Worm (Caenorhabditis elegans) whole organism, L1 larva: Measurements from ENCODE around the gene lgg-2.

Experiments
- C16A3.4 ChIP-seq: fragments of 150-350 bp; optimal IDR thresholded peaks from 2 replicates; lab custom pipeline; 2014; ENCODE audit warnings: missing biosample characterization, missing genetic modification characterization
- C34B4.2 ChIP-seq: sonication (generic microtip); optimal IDR thresholded peaks from 2 replicates; lab custom pipeline; 2017; ENCODE audit warnings: mild to moderate bottlenecking, missing genetic modification characterization, missing compliant biosample characterization
- Y116A8C.19 ChIP-seq: sonication (generic microtip); optimal IDR thresholded peaks from 2 replicates; lab custom pipeline; 2016; ENCODE audit warnings: missing compliant biosample characterization, missing genetic modification characterization, borderline replicate concordance
- aha-1 ChIP-seq: fragments of 150-350 bp; optimal IDR thresholded peaks from 2 replicates; lab custom pipeline; 2014; ENCODE audit warnings: missing biosample characterization, missing genetic modification characterization
- alr-1 ChIP-seq: fragments of 200-800 bp; sonication (Bioruptor generic); optimal IDR thresholded peaks from 2 replicates; lab custom pipeline; 2018; ENCODE audit warnings: borderline replicate concordance, mild to moderate bottlenecking, missing genetic modification characterization, missing compliant biosample characterization
- aly-2 ChIP-seq: fragments of 150-350 bp; optimal IDR thresholded peaks from 2 replicates; lab custom pipeline; 2014; ENCODE audit warnings: missing biosample characterization, missing genetic modification characterization
- blmp-1 ChIP-seq: fragments of 150-350 bp; optimal IDR thresholded peaks from 2 replicates; lab custom pipeline; 2014; ENCODE audit warnings: missing biosample characterization, missing genetic modification characterization
- ceh-63 ChIP-seq: fragments of 200-800 bp; sonication (Bioruptor generic); optimal IDR thresholded peaks from 2 replicates; lab custom pipeline; 2018; ENCODE audit warnings: mild to moderate bottlenecking, missing genetic modification characterization, missing compliant biosample characterization
- ceh-82 ChIP-seq, 3 experiments: fragments of 150-350 bp in 1 of 3; sonication (generic microtip) in 2 of 3; optimal IDR thresholded peaks; 2 replicates each; lab custom pipeline; 2014 to 2017; ENCODE audit warnings: missing biosample characterization in 3 of 3, missing genetic modification characterization in 3 of 3
- ceh-90 ChIP-seq: sonication (generic microtip); optimal IDR thresholded peaks from 2 replicates; lab custom pipeline; 2016; ENCODE audit warnings: missing genetic modification characterization, missing compliant biosample characterization
- ces-1 ChIP-seq: fragments of 150-350 bp; optimal IDR thresholded peaks from 2 replicates; lab custom pipeline; 2014; ENCODE audit warnings: missing biosample characterization, missing genetic modification reagents, missing genetic modification characterization
- dpl-1 ChIP-seq, 3 experiments: fragments of 150-350 bp in 2 of 3; sonication (generic microtip) in 1 of 3; optimal IDR thresholded peaks; 2 replicates each; lab custom pipeline; 2014 to 2017; ENCODE audit warnings: missing biosample characterization in 3 of 3, missing genetic modification characterization in 3 of 3, missing genetic modification reagents in 3 of 3
- efl-1 ChIP-seq, 4 experiments: fragments of 150-350 bp; optimal IDR thresholded peaks in 3 of 4; peaks in 1 of 4; 1 replicate in 1 of 4; 2 replicates in 3 of 4; lab custom pipeline; 2014; ENCODE audit warnings: missing biosample characterization in 2 of 4, missing genetic modification characterization in 2 of 4, missing genetic modification reagents in 2 of 4
- efl-3 ChIP-seq: fragments of 200-800 bp; sonication (Bioruptor generic); optimal IDR thresholded peaks from 2 replicates; lab custom pipeline; 2018; ENCODE audit warnings: mild to moderate bottlenecking, missing genetic modification characterization, missing compliant biosample characterization
- egl-27 ChIP-seq, 2 experiments: fragments of 150-350 bp in 1 of 2; sonication (generic microtip); optimal IDR thresholded peaks; 3 replicates each; lab custom pipeline; 2017 to 2018; ENCODE audit warnings: missing biosample characterization in 2 of 2, missing genetic modification characterization in 2 of 2, missing genetic modification reagents in 2 of 2
- elt-2 ChIP-seq: sonication (generic microtip); optimal IDR thresholded peaks from 2 replicates; lab custom pipeline; 2016; ENCODE audit warnings: missing genetic modification characterization, mild to moderate bottlenecking, inconsistent platforms, missing compliant biosample characterization, missing genetic modification reagents
- elt-3 ChIP-seq, 6 experiments: fragments of 150-350 bp in 1 of 6; sonication (generic microtip); optimal IDR thresholded peaks; 2 replicates each; lab custom pipeline; 2017 to 2018; ENCODE audit warnings: missing biosample characterization in 6 of 6, missing genetic modification characterization in 6 of 6, inconsistent platforms in 1 of 6
- ets-5 ChIP-seq: fragments of 200-800 bp; sonication (Bioruptor generic); IDR thresholded peaks from 2 replicates; pipeline ENCODE4 v1.3.6; 2022; ENCODE audit warnings: missing genetic modification characterization, missing compliant biosample characterization
- fkh-10 ChIP-seq: sonication (generic microtip); optimal IDR thresholded peaks from 2 replicates; lab custom pipeline; 2017; ENCODE audit warnings: missing biosample characterization, missing genetic modification reagents, missing genetic modification characterization
- fkh-4 ChIP-seq: sonication (generic microtip); optimal IDR thresholded peaks from 2 replicates; lab custom pipeline; 2016; ENCODE audit warnings: missing compliant biosample characterization, missing genetic modification characterization, borderline replicate concordance
- grh-1 ChIP-seq: fragments of 200-800 bp; sonication (Bioruptor generic); IDR thresholded peaks from 2 replicates; pipeline ENCODE4 v1.3.6; 2022; ENCODE audit warnings: missing genetic modification reagents, missing genetic modification characterization, missing compliant biosample characterization
- isw-1 ChIP-seq: fragments of 200-800 bp; sonication (Bioruptor generic); IDR thresholded peaks from 2 replicates; pipeline ENCODE4 v1.3.6; 2022; ENCODE audit warnings: missing genetic modification characterization, missing compliant biosample characterization
- jun-1 ChIP-seq: fragments of 150-350 bp; optimal IDR thresholded peaks from 2 replicates; lab custom pipeline; 2014; ENCODE audit warnings: missing biosample characterization, missing genetic modification reagents, missing genetic modification characterization
- lin-13 ChIP-seq: fragments of 150-350 bp; optimal IDR thresholded peaks from 2 replicates; lab custom pipeline; 2014; ENCODE audit warnings: missing biosample characterization, missing genetic modification reagents, missing genetic modification characterization
- lin-15B ChIP-seq: fragments of 150-350 bp; sonication (generic microtip); optimal IDR thresholded peaks from 3 replicates; lab custom pipeline; 2014; ENCODE audit warnings: missing biosample characterization, missing genetic modification characterization
- lin-39 ChIP-seq: fragments of 150-350 bp; optimal IDR thresholded peaks from 2 replicates; lab custom pipeline; 2014; ENCODE audit warnings: missing biosample characterization, missing genetic modification reagents, missing genetic modification characterization
- lir-3 ChIP-seq: sonication (generic microtip); optimal IDR thresholded peaks from 2 replicates; lab custom pipeline; 2016; ENCODE audit warnings: mild to moderate bottlenecking, missing genetic modification characterization, moderate library complexity, missing compliant biosample characterization; ENCODE audit not compliant: poor library complexity
- lsy-2 ChIP-seq, 2 experiments: fragments of 150-350 bp; optimal IDR thresholded peaks; 2 replicates each; lab custom pipeline; 2014; ENCODE audit warnings: missing biosample characterization in 2 of 2, missing genetic modification characterization in 2 of 2
- mab-9 ChIP-seq: fragments of 200-800 bp; sonication (Bioruptor generic); IDR thresholded peaks from 2 replicates; pipeline ENCODE4 v1.3.6; 2022; ENCODE audit warnings: missing genetic modification reagents, missing genetic modification characterization, missing compliant biosample characterization
- mep-1 ChIP-seq: fragments of 150-350 bp; optimal IDR thresholded peaks from 2 replicates; lab custom pipeline; 2014; ENCODE audit warnings: missing biosample characterization, missing genetic modification characterization
- nhr-11 ChIP-seq: fragments of 150-350 bp; optimal IDR thresholded peaks from 2 replicates; lab custom pipeline; 2014; ENCODE audit warnings: missing biosample characterization, missing genetic modification characterization
- nhr-12 ChIP-seq: sonication (generic microtip); optimal IDR thresholded peaks from 2 replicates; lab custom pipeline; 2017; ENCODE audit warnings: missing biosample characterization, missing genetic modification characterization
- nhr-19 ChIP-seq: fragments of 200-800 bp; sonication (Bioruptor generic); conservative IDR thresholded peaks from 2 replicates; pipeline ENCODE4 v1.3.6; 2022; ENCODE audit warnings: missing genetic modification characterization, missing compliant biosample characterization
- nhr-237 ChIP-seq: fragments of 150-350 bp; optimal IDR thresholded peaks from 2 replicates; lab custom pipeline; 2014; ENCODE audit warnings: missing biosample characterization, missing genetic modification characterization
- nhr-28 ChIP-seq: fragments of 150-350 bp; optimal IDR thresholded peaks from 2 replicates; lab custom pipeline; 2014; ENCODE audit warnings: missing biosample characterization, missing genetic modification characterization
- nhr-47 ChIP-seq: sonication (generic microtip); optimal IDR thresholded peaks from 2 replicates; lab custom pipeline; 2016; ENCODE audit warnings: mild to moderate bottlenecking, missing genetic modification characterization, moderate library complexity, missing compliant biosample characterization
- pax-3 ChIP-seq: fragments of 200-800 bp; sonication (Bioruptor generic); optimal IDR thresholded peaks from 2 replicates; lab custom pipeline; 2018; ENCODE audit warnings: mild to moderate bottlenecking, missing genetic modification characterization, moderate library complexity, missing compliant biosample characterization
- pqm-1 ChIP-seq: sonication (generic microtip); optimal IDR thresholded peaks from 3 replicates; lab custom pipeline; 2017; ENCODE audit warnings: missing biosample characterization, missing genetic modification characterization
- skn-1 ChIP-seq: fragments of 150-350 bp; optimal IDR thresholded peaks from 2 replicates; lab custom pipeline; 2014; ENCODE audit warnings: missing biosample characterization, missing genetic modification characterization
- snpc-4 ChIP-seq: fragments of 150-350 bp; optimal IDR thresholded peaks from 2 replicates; lab custom pipeline; 2014; ENCODE audit warnings: missing biosample characterization, missing genetic modification characterization
- sox-4 ChIP-seq: sonication (generic microtip); optimal IDR thresholded peaks from 2 replicates; lab custom pipeline; 2016; ENCODE audit warnings: missing genetic modification characterization, missing compliant biosample characterization
- sup-37 ChIP-seq: fragments of 200-800 bp; sonication (Bioruptor generic); optimal IDR thresholded peaks from 2 replicates; lab custom pipeline; 2018; ENCODE audit warnings: mild to moderate bottlenecking, missing genetic modification characterization, missing compliant biosample characterization
- tlp-1 ChIP-seq: fragments of 150-350 bp; optimal IDR thresholded peaks from 2 replicates; lab custom pipeline; 2014; ENCODE audit warnings: missing biosample characterization, missing genetic modification characterization
- unc-130 ChIP-seq: fragments of 150-350 bp; optimal IDR thresholded peaks from 2 replicates; lab custom pipeline; 2017; ENCODE audit warnings: missing biosample characterization, missing genetic modification characterization, inconsistent platforms
- unc-30 ChIP-seq: sonication (generic microtip); optimal IDR thresholded peaks from 2 replicates; lab custom pipeline; 2017; ENCODE audit warnings: missing biosample characterization, missing genetic modification characterization
- unc-86 ChIP-seq: sonication (generic microtip); optimal IDR thresholded peaks from 2 replicates; lab custom pipeline; 2016; ENCODE audit warnings: missing genetic modification characterization, missing compliant biosample characterization
- vab-15 ChIP-seq: sonication (generic microtip); optimal IDR thresholded peaks from 2 replicates; lab custom pipeline; 2017; ENCODE audit warnings: missing genotype, mild to moderate bottlenecking, missing genetic modification characterization, missing compliant biosample characterization
- zag-1 ChIP-seq: fragments of 150-350 bp; optimal IDR thresholded peaks from 2 replicates; lab custom pipeline; 2014; ENCODE audit warnings: missing biosample characterization, missing genetic modification characterization
- zip-4 ChIP-seq: fragments of 200-800 bp; sonication (Bioruptor generic); optimal IDR thresholded peaks from 2 replicates; lab custom pipeline; 2018; ENCODE audit warnings: mild to moderate bottlenecking, missing genetic modification characterization, moderate library complexity, missing compliant biosample characterization
- ztf-11 ChIP-seq, 2 experiments: sonication (generic microtip); optimal IDR thresholded peaks; 2 replicates each; lab custom pipeline; 2016 to 2017; ENCODE audit warnings: missing genetic modification characterization in 2 of 2, missing biosample characterization in 1 of 2, missing compliant biosample characterization in 1 of 2
- ztf-4 ChIP-seq: fragments of 150-350 bp; optimal IDR thresholded peaks from 2 replicates; lab custom pipeline; 2014; ENCODE audit warnings: missing biosample characterization, missing genetic modification characterization

Gene lgg-2

ce11 chrIV:10935853-10936491 is at the start of gene lgg-2:
lgg-2 (minus strand) TSS chrIV:10935903.
- TF ChIP-seq elt-3 (tag; optimal IDR thresholded peaks at IDR 0.05; lab: Kevin White, UChicago) (peak in 4 of 6 experiments; percentile 7 to 84 (median 62)), ceh-63 (GFP tag; lab: Kevin White, UChicago) (no peak), snpc-4 (peak; percentile 79), ceh-90 (no peak), grh-1 (GFP tag; lab: Robert Waterston, UW) (peak; percentile 86), ztf-11 (tag; optimal IDR thresholded peaks at IDR 0.05; lab: Kevin White, UChicago) (peak in 1 of 2 experiments; percentile 85), skn-1 (peak; percentile 88), C34B4.2 (no peak), zag-1 (tag; lab: Kevin White, UChicago) (peak; percentile 61), sox-4 (tag; lab: Kevin White, UChicago) (peak; percentile 77), jun-1 (tag; lab: Kevin White, UChicago) (peak; percentile 95), pax-3 (tag; lab: Kevin White, UChicago) (peak; percentile 86), sup-37 (GFP tag; lab: Kevin White, UChicago) (peak; percentile 73), lir-3 (peak; percentile 91), elt-2 (tag; lab: Kevin White, UChicago) (peak; percentile 89), aha-1 (tag; lab: Kevin White, UChicago) (peak; percentile 71), nhr-237 (tag; lab: Kevin White, UChicago) (peak; percentile 85), aly-2 (tag; lab: Kevin White, UChicago) (peak; percentile 55), lin-15B (tag; lab: Kevin White, UChicago) (no peak), lin-13 (GFP tag; lab: Kevin White, UChicago) (peak; percentile 95), ces-1 (GFP tag; lab: Kevin White, UChicago) (no peak), C16A3.4 (peak; percentile 85), mab-9 (peak; percentile 84), alr-1 (tag; lab: Kevin White, UChicago) (no peak), pqm-1 (peak; percentile 36), nhr-47 (tag; lab: Kevin White, UChicago) (peak; percentile 97), vab-15 (no peak), ets-5 (GFP tag; lab: Robert Waterston, UW) (no peak), nhr-19 (GFP tag; lab: Robert Waterston, UW) (peak; percentile 96), efl-3 (GFP tag; lab: Kevin White, UChicago) (no peak), efl-1 (optimal IDR thresholded peaks at IDR 0.05; lab: Kevin White, UChicago) (peak; percentile 89 to 92), efl-1 (GFP tag; optimal IDR thresholded peaks at IDR 0.05 in 1 of 2; lab: Kevin White, UChicago) (peak; percentile 68 to 97), Y116A8C.19 (tag; lab: Kevin White, UChicago) (no peak), tlp-1 (no peak), dpl-1 (GFP tag; optimal IDR thresholded peaks at IDR 0.05; lab: Kevin White, UChicago) (peak; percentile 78 to 79 (median 78)), ztf-4 (tag; lab: Kevin White, UChicago) (peak; percentile 98), egl-27 (tag; optimal IDR thresholded peaks at IDR 0.05; lab: Kevin White, UChicago) (peak; percentile 52 to 76), fkh-10 (peak; percentile 26), isw-1 (peak; percentile 92), nhr-11 (tag; lab: Kevin White, UChicago) (peak; percentile 96), unc-130 (no peak), mep-1 (tag; lab: Kevin White, UChicago) (peak; percentile 98), nhr-28 (tag; lab: Kevin White, UChicago) (no peak), blmp-1 (tag; lab: Kevin White, UChicago) (peak; percentile 97), ceh-82 (tag; optimal IDR thresholded peaks at IDR 0.05; lab: Kevin White, UChicago) (peak; percentile 90 to 95 (median 94)), nhr-12 (no peak), lin-39 (peak; percentile 90), zip-4 (GFP tag; lab: Kevin White, UChicago) (peak; percentile 80), fkh-4 (tag; lab: Kevin White, UChicago) (no peak), unc-30 (tag; lab: Kevin White, UChicago) (no peak), lsy-2 (tag; optimal IDR thresholded peaks at IDR 0.05; lab: Kevin White, UChicago) (peak; percentile 95 to 96), unc-86 (tag; lab: Kevin White, UChicago) (peak; percentile 96)
